Worm (Caenorhabditis elegans): ENCODE measurements around the gene C44B9.2.

- TF ChIP-seq bed-3 (GFP tag; optimal IDR thresholded peaks at IDR 0.05), result no peak
- TF ChIP-seq nhr-76 (tag; optimal IDR thresholded peaks at IDR 0.05), result no peak
- TF ChIP-seq nhr-2 (tag; optimal IDR thresholded peaks at IDR 0.05), result no peak
- TF ChIP-seq ztf-11 (tag; optimal IDR thresholded peaks at IDR 0.05), result no peak
- no peak for TF ChIP-seq ceh-39 (tag; optimal IDR thresholded peaks at IDR 0.05)
- no peak for TF ChIP-seq elt-1 (tag; optimal IDR thresholded peaks at IDR 0.05; ENCODE audit: borderline replicate concordance, insufficient read depth)
- TF ChIP-seq snpc-4 (tag; optimal IDR thresholded peaks at IDR 0.05), result no peak
- no peak for TF ChIP-seq nhr-28 (tag; optimal IDR thresholded peaks at IDR 0.05)
- no peak for TF ChIP-seq nhr-12 (tag; optimal IDR thresholded peaks at IDR 0.05)
- TF ChIP-seq nhr-237 (tag; optimal IDR thresholded peaks at IDR 0.05), result no peak
- no peak for TF ChIP-seq unc-62 (GFP tag; optimal IDR thresholded peaks at IDR 0.05)
- TF ChIP-seq blmp-1 (tag; optimal IDR thresholded peaks at IDR 0.05), result no peak
- no peak for TF ChIP-seq lin-13 (tag; optimal IDR thresholded peaks at IDR 0.05)
- TF ChIP-seq mab-5 (tag; optimal IDR thresholded peaks at IDR 0.05), result no peak
Observed at ce11 chrIII:10906325-10906724, 31.1 kb downstream of the C44B9.2 start.
